Fruit fly (Drosophila melanogaster): ENCODE data around the gene RpL17.

Gene RpL17

dm6 chrX:6696467-6696866, 47.6 kb downstream of the RpL17 start (continued):
- TF ChIP-seq esg (GFP tag; conservative IDR thresholded peaks at IDR 0.05) (peak; percentile 59), Fer2 (tag; optimal IDR thresholded peaks at IDR 0.05) (peak; percentile 50), CG7963 (GFP tag; IDR thresholded peaks at IDR 0.05; ENCODE audit: partially characterized antibody) (no peak), TFAM (GFP tag; optimal IDR thresholded peaks at IDR 0.05) (no peak), dm (GFP tag; optimal IDR thresholded peaks at IDR 0.05) (no peak), Opbp (GFP tag; IDR thresholded peaks at IDR 0.05; ENCODE audit: partially characterized antibody) (no peak), CG12299 (tag; optimal IDR thresholded peaks at IDR 0.05) (peak; percentile 66), CG13775 (GFP tag; optimal IDR thresholded peaks at IDR 0.05) (peak; percentile 69), CG32767 (GFP tag; IDR thresholded peaks at IDR 0.05) (0 out of 2 replicates have a peak, but pooled peaks have one; percentile 18), CG15514 (GFP tag; optimal IDR thresholded peaks at IDR 0.05) (peak; percentile 71), Hr3 (GFP tag; optimal IDR thresholded peaks at IDR 0.05) (peak; percentile 24), eyg (GFP tag; optimal IDR thresholded peaks at IDR 0.05) (peak; percentile 4), CG9215 (GFP tag; IDR thresholded peaks at IDR 0.05) (peak; percentile 53), fd96Cb (tag; optimal IDR thresholded peaks at IDR 0.05) (peak; percentile 15), knrl (GFP tag; IDR thresholded peaks at IDR 0.05; ENCODE audit: partially characterized antibody) (no peak), CG7271 (tag; optimal IDR thresholded peaks at IDR 0.05) (no peak), Nf-YB (GFP tag; optimal IDR thresholded peaks at IDR 0.05) (peak; percentile 50), CG15479 (GFP tag; optimal IDR thresholded peaks at IDR 0.05) (no peak), Doc2 (GFP tag; IDR thresholded peaks at IDR 0.05) (no peak), Aef1 (GFP tag; IDR thresholded peaks at IDR 0.05) (peak; percentile 38; the same call in 1 of the 3 replicates), CG4360 (GFP tag; IDR thresholded peaks at IDR 0.05) (no peak), hth (optimal IDR thresholded peaks at IDR 0.05) (no peak), CG6813 (GFP tag; optimal IDR thresholded peaks at IDR 0.05) (peak; percentile 71), CG31365 (tag; optimal IDR thresholded peaks at IDR 0.05) (no peak), grn (GFP tag; optimal IDR thresholded peaks at IDR 0.05) (no peak), CG8089 (GFP tag; optimal IDR thresholded peaks at IDR 0.05) (peak; percentile 29), CG8765 (GFP tag; IDR thresholded peaks at IDR 0.05) (0 out of 2 replicates have a peak, but pooled peaks have one; percentile 16), CG31388 (GFP tag; optimal IDR thresholded peaks at IDR 0.05) (no peak), ash1 (GFP tag; optimal IDR thresholded peaks at IDR 0.05) (no peak), ap (GFP tag; IDR thresholded peaks at IDR 0.05) (peak; percentile 48), zf30C (GFP tag; optimal IDR thresholded peaks at IDR 0.05) (no peak), h (optimal IDR thresholded peaks at IDR 0.05) (no peak), exex (tag; optimal IDR thresholded peaks at IDR 0.05) (peak; percentile 54), da (GFP tag; optimal IDR thresholded peaks at IDR 0.05) (no peak), Atf3 (GFP tag; optimal IDR thresholded peaks at IDR 0.05) (peak; percentile 9), CG11398 (GFP tag; optimal IDR thresholded peaks at IDR 0.05) (peak; percentile 39), CTCF (GFP tag; optimal IDR thresholded peaks at IDR 0.05) (peak; percentile 13), Lim3 (GFP tag; IDR thresholded peaks at IDR 0.05) (no peak), tll (GFP tag; optimal IDR thresholded peaks at IDR 0.05) (no peak), so (GFP tag; IDR thresholded peaks at IDR 0.05) (peak; percentile 80; the same call in 2 of the 3 replicates), nmo (GFP tag; optimal IDR thresholded peaks at IDR 0.05) (peak; percentile 54), unc-4 (GFP tag; IDR thresholded peaks at IDR 0.05; ENCODE audit: partially characterized antibody) (no peak), Abd-B (GFP tag; optimal IDR thresholded peaks at IDR 0.05) (no peak), ro (GFP tag; IDR thresholded peaks at IDR 0.05) (no peak), D (optimal IDR thresholded peaks at IDR 0.05) (no peak), D (GFP tag; optimal IDR thresholded peaks at IDR 0.05) (peak; percentile 30), pan (optimal IDR thresholded peaks at IDR 0.05) (no peak), pan (GFP tag; optimal IDR thresholded peaks at IDR 0.05 in 1 of 2, IDR thresholded peaks at IDR 0.05 in 1 of 2) (peak in 1 of 2 experiments; percentile 76), ranshi (GFP tag; IDR thresholded peaks at IDR 0.05) (peak; percentile 71), bigmax (GFP tag; optimal IDR thresholded peaks at IDR 0.05) (no peak), luna (GFP tag; optimal IDR thresholded peaks at IDR 0.05) (no peak), sug (tag; optimal IDR thresholded peaks at IDR 0.05) (peak; percentile 75), Hr39 (optimal IDR thresholded peaks at IDR 0.05) (no peak)

Data from whole organism, embryonic.